Fruit fly (Drosophila melanogaster) S2 (cell line): Measurements from ENCODE around the gene CG14567.

Experiments
- CG8478 ChIP-seq: fragments of >200 bp; optimal IDR thresholded peaks from 2 replicates; lab custom pipeline; 2018
- CTCF ChIP-seq, 2 experiments: fragments of >200 bp; optimal IDR thresholded peaks; 2 replicates each; lab custom pipeline; 2018

dm6 chr3L:21773855-21774254 is 35.6 kb upstream of the CG14567 start:
- TF ChIP-seq CG8478 (lab: Kevin White, UChicago): no peak
- no peak for TF ChIP-seq CTCF (optimal IDR thresholded peaks at IDR 0.05; lab: Kevin White, UChicago)
